Worm (Caenorhabditis elegans) whole organism, young adult: ENCODE data around the gene polk-1.
A peak's percentile ranks its signal among the peaks of the same experiment; 100 is the strongest.

Source experiments
- B0261.1 ChIP-seq: sonication (generic microtip); optimal IDR thresholded peaks from 2 replicates; lab custom pipeline; 2016; ENCODE audit warnings: mild to moderate bottlenecking, missing genetic modification characterization, moderate library complexity, missing compliant biosample characterization
- F23B12.7 ChIP-seq: sonication (generic microtip); optimal IDR thresholded peaks from 2 replicates; lab custom pipeline; 2017; ENCODE audit warnings: missing genetic modification characterization, mild to moderate bottlenecking, missing compliant biosample characterization, antibody characterized with exemption, moderate library complexity; ENCODE audit not compliant: insufficient read depth
- F33H1.4 ChIP-seq: fragments of 200-800 bp; sonication (Bioruptor generic); IDR thresholded peaks from 2 replicates; pipeline ENCODE4 v1.3.6; 2022; ENCODE audit warnings: missing genetic modification reagents, missing genetic modification characterization, missing compliant biosample characterization
- F49E8.2 ChIP-seq: sonication (generic microtip); optimal IDR thresholded peaks from 3 replicates; lab custom pipeline; 2017; ENCODE audit warnings: missing genetic modification characterization, mild to moderate bottlenecking, missing compliant biosample characterization, antibody characterized with exemption, moderate library complexity; ENCODE audit not compliant: insufficient read depth
- T26A5.8 ChIP-seq: sonication (generic microtip); optimal IDR thresholded peaks from 2 replicates; lab custom pipeline; 2016; ENCODE audit warnings: missing genetic modification characterization, missing compliant biosample characterization
- Y53G8AR.9 ChIP-seq: fragments of 200-800 bp; sonication (Bioruptor generic); conservative IDR thresholded peaks from 2 replicates; pipeline ENCODE4 v1.3.6; 2022; ENCODE audit warnings: missing genetic modification reagents, missing genetic modification characterization, missing compliant biosample characterization
- Y56A3A.18 ChIP-seq: fragments of 200-800 bp; sonication (Bioruptor generic); IDR thresholded peaks from 2 replicates; pipeline ENCODE4 v1.3.6; 2022; ENCODE audit warnings: missing genetic modification reagents, missing genetic modification characterization, missing compliant biosample characterization
- ZK185.1 ChIP-seq: sonication (generic microtip); optimal IDR thresholded peaks from 2 replicates; lab custom pipeline; 2016; ENCODE audit warnings: mild to moderate bottlenecking, missing genetic modification characterization, missing compliant biosample characterization; ENCODE audit not compliant: poor library complexity, severe bottlenecking
- akir-1 ChIP-seq: fragments of 200-800 bp; sonication (Bioruptor generic); optimal IDR thresholded peaks from 2 replicates; lab custom pipeline; 2018; ENCODE audit warnings: mild to moderate bottlenecking, missing genetic modification characterization, moderate library complexity, missing compliant biosample characterization
- ama-1 ChIP-seq, 3 experiments: fragments of 150-350 bp in 1 of 3; sonication (generic microtip) in 2 of 3; optimal IDR thresholded peaks; 2 replicates each; lab custom pipeline; 2014 to 2018; ENCODE audit warnings: missing biosample characterization in 2 of 3, missing genetic modification characterization in 2 of 3, missing genetic modification reagents in 2 of 3
- atf-7 ChIP-seq: sonication (generic microtip); optimal IDR thresholded peaks from 2 replicates; lab custom pipeline; 2017; ENCODE audit warnings: mild to moderate bottlenecking, missing genetic modification characterization, missing compliant biosample characterization
- athp-1 ChIP-seq: sonication (generic microtip); optimal IDR thresholded peaks from 2 replicates; lab custom pipeline; 2017; ENCODE audit warnings: mild to moderate bottlenecking, missing genetic modification characterization, missing compliant biosample characterization
- attf-3 ChIP-seq: fragments of 200-800 bp; sonication (Bioruptor generic); conservative IDR thresholded peaks from 2 replicates; pipeline ENCODE4 v1.3.6; 2022; ENCODE audit warnings: missing genetic modification reagents, missing genetic modification characterization, missing compliant biosample characterization
- ceh-91 ChIP-seq: fragments of 200-800 bp; sonication (Bioruptor generic); IDR thresholded peaks from 2 replicates; pipeline ENCODE4 v1.3.6; 2022; ENCODE audit warnings: missing genetic modification reagents, missing genetic modification characterization, missing compliant biosample characterization
- die-1 ChIP-seq: sonication (generic microtip); optimal IDR thresholded peaks from 2 replicates; lab custom pipeline; 2016; ENCODE audit warnings: missing genotype, mild to moderate bottlenecking, missing genetic modification characterization, missing compliant biosample characterization
- egl-44 ChIP-seq: fragments of 200-800 bp; sonication (Bioruptor generic); IDR thresholded peaks from 2 replicates; pipeline ENCODE4 v1.3.6; 2022; ENCODE audit warnings: missing genetic modification reagents, missing genetic modification characterization, missing compliant biosample characterization
- ekl-4 ChIP-seq: fragments of 200-800 bp; sonication (Bioruptor generic); IDR thresholded peaks from 2 replicates; pipeline ENCODE4 v1.3.6; 2022; ENCODE audit warnings: missing genetic modification reagents, missing genetic modification characterization, missing compliant biosample characterization
- fkh-3 ChIP-seq: sonication (generic microtip); optimal IDR thresholded peaks from 2 replicates; lab custom pipeline; 2016; ENCODE audit warnings: mild to moderate bottlenecking, missing genetic modification characterization, missing compliant biosample characterization
- him-1 ChIP-seq: sonication (generic microtip); optimal IDR thresholded peaks from 2 replicates; lab custom pipeline; 2016; ENCODE audit warnings: missing genotype, missing genetic modification reagents, missing genetic modification characterization, missing compliant biosample characterization
- hlh-26 ChIP-seq: fragments of 200-800 bp; sonication (Bioruptor generic); conservative IDR thresholded peaks from 2 replicates; pipeline ENCODE4 v1.3.6; 2022; ENCODE audit warnings: missing genetic modification reagents, missing genetic modification characterization, missing compliant biosample characterization
- hmg-1.2 ChIP-seq: fragments of 200-800 bp; sonication (Bioruptor generic); IDR thresholded peaks from 2 replicates; pipeline ENCODE4 v1.3.6; 2022; ENCODE audit warnings: missing genetic modification reagents, missing genetic modification characterization, missing compliant biosample characterization
- hmg-20 ChIP-seq: fragments of 200-800 bp; sonication (Bioruptor generic); IDR thresholded peaks from 2 replicates; pipeline ENCODE4 v1.3.6; 2022; ENCODE audit warnings: missing genetic modification reagents, missing genetic modification characterization, missing compliant biosample characterization
- let-526 ChIP-seq: fragments of 200-800 bp; sonication (Bioruptor generic); IDR thresholded peaks from 2 replicates; pipeline ENCODE4 v1.3.6; 2022; ENCODE audit warnings: missing genetic modification reagents, missing genetic modification characterization, missing compliant biosample characterization
- let-607 ChIP-seq, 2 experiments: fragments of 200-800 bp in 1 of 2; sonication (Bioruptor generic) in 1 of 2; sonication (generic microtip) in 1 of 2; optimal IDR thresholded peaks; 2 replicates each; lab custom pipeline; 2016 to 2018; ENCODE audit warnings: mild to moderate bottlenecking in 2 of 2, missing compliant biosample characterization in 2 of 2, missing genetic modification characterization in 2 of 2, moderate library complexity in 2 of 2, missing genotype in 1 of 2
- lin-26 ChIP-seq: fragments of 200-800 bp; sonication (Bioruptor generic); IDR thresholded peaks from 2 replicates; pipeline ENCODE4 v1.3.6; 2022; ENCODE audit warnings: missing genetic modification reagents, missing genetic modification characterization, missing compliant biosample characterization
- lin-35 ChIP-seq, 3 experiments: fragments of 150-350 bp in 2 of 3; sonication (generic microtip) in 1 of 3; optimal IDR thresholded peaks; 2 replicates each; lab custom pipeline; 2014 to 2018; ENCODE audit warnings: missing biosample characterization in 3 of 3, missing genetic modification characterization in 3 of 3, missing genetic modification reagents in 3 of 3
- madf-10 ChIP-seq: sonication (generic microtip); optimal IDR thresholded peaks from 2 replicates; lab custom pipeline; 2016; ENCODE audit warnings: mild to moderate bottlenecking, missing genetic modification characterization, missing compliant biosample characterization
- mcd-1 ChIP-seq: fragments of 200-800 bp; sonication (Bioruptor generic); IDR thresholded peaks from 2 replicates; pipeline ENCODE4 v1.3.6; 2022; ENCODE audit warnings: missing genetic modification reagents, missing genetic modification characterization, missing compliant biosample characterization
- nhr-90 ChIP-seq: sonication (generic microtip); optimal IDR thresholded peaks from 2 replicates; lab custom pipeline; 2016; ENCODE audit warnings: missing genotype, mild to moderate bottlenecking, missing genetic modification characterization, missing compliant biosample characterization
- pbrm-1 ChIP-seq: fragments of 200-800 bp; sonication (Bioruptor generic); IDR thresholded peaks from 2 replicates; pipeline ENCODE4 v1.3.6; 2022; ENCODE audit warnings: missing genetic modification reagents, missing genetic modification characterization, missing compliant biosample characterization
- rec-8 ChIP-seq, 2 experiments: sonication (generic microtip); optimal IDR thresholded peaks; 2 replicates each; lab custom pipeline; 2016; ENCODE audit warnings: mild to moderate bottlenecking in 2 of 2, missing genetic modification characterization in 2 of 2, missing genetic modification reagents in 2 of 2, missing genotype in 2 of 2, missing biosample characterization in 1 of 2, missing compliant biosample characterization in 1 of 2, moderate library complexity in 1 of 2
- rpc-1 ChIP-seq, 2 experiments: fragments of 150-350 bp in 1 of 2; sonication (generic microtip) in 1 of 2; optimal IDR thresholded peaks; 2 replicates each; lab custom pipeline; 2014 to 2018; ENCODE audit warnings: missing biosample characterization in 1 of 2, missing genetic modification characterization in 1 of 2, missing genetic modification reagents in 1 of 2, missing genotype in 1 of 2
- sdz-38 ChIP-seq: sonication (generic microtip); optimal IDR thresholded peaks from 2 replicates; lab custom pipeline; 2016; ENCODE audit warnings: missing genotype, missing genetic modification characterization, missing compliant biosample characterization
- snpc-1.1 ChIP-seq: sonication (generic microtip); optimal IDR thresholded peaks from 2 replicates; lab custom pipeline; 2017; ENCODE audit warnings: missing genetic modification characterization, mild to moderate bottlenecking, missing compliant biosample characterization, antibody characterized with exemption, moderate library complexity, missing genotype, missing genetic modification reagents; ENCODE audit not compliant: insufficient read depth
- snpc-1.3 ChIP-seq: sonication (generic microtip); optimal IDR thresholded peaks from 2 replicates; lab custom pipeline; 2017; ENCODE audit warnings: missing genetic modification characterization, mild to moderate bottlenecking, missing compliant biosample characterization, antibody characterized with exemption, moderate library complexity, missing genotype, missing genetic modification reagents; ENCODE audit not compliant: insufficient read depth
- snpc-3.4 ChIP-seq: sonication (generic microtip); optimal IDR thresholded peaks from 2 replicates; lab custom pipeline; 2017; ENCODE audit warnings: missing genetic modification characterization, mild to moderate bottlenecking, missing compliant biosample characterization, antibody characterized with exemption, moderate library complexity, missing genotype, missing genetic modification reagents
- sptf-2 ChIP-seq: fragments of 200-800 bp; sonication (Bioruptor generic); optimal IDR thresholded peaks from 2 replicates; lab custom pipeline; 2018; ENCODE audit warnings: mild to moderate bottlenecking, missing genetic modification characterization, missing compliant biosample characterization
- tbp1 ChIP-seq: fragments of 200-800 bp; sonication (Bioruptor generic); optimal IDR thresholded peaks from 2 replicates; lab custom pipeline; 2018; ENCODE audit warnings: mild to moderate bottlenecking, missing genetic modification characterization, missing compliant biosample characterization
- tlf-1 ChIP-seq: fragments of 200-800 bp; sonication (Bioruptor generic); optimal IDR thresholded peaks from 2 replicates; lab custom pipeline; 2018; ENCODE audit warnings: mild to moderate bottlenecking, missing genetic modification characterization, missing compliant biosample characterization
- unc-62 ChIP-seq: fragments of 150-350 bp; optimal IDR thresholded peaks from 2 replicates; lab custom pipeline; 2014; ENCODE audit warnings: missing biosample characterization, missing genetic modification reagents, missing genetic modification characterization
- zim-3 ChIP-seq: sonication (generic microtip); optimal IDR thresholded peaks from 2 replicates; lab custom pipeline; 2017; ENCODE audit warnings: mild to moderate bottlenecking, missing genetic modification characterization, moderate library complexity, missing compliant biosample characterization
- ztf-18 ChIP-seq: sonication (generic microtip); optimal IDR thresholded peaks from 2 replicates; lab custom pipeline; 2016; ENCODE audit warnings: missing genotype, mild to moderate bottlenecking, missing genetic modification characterization, missing compliant biosample characterization
- ztf-25 ChIP-seq: fragments of 200-800 bp; sonication (Bioruptor generic); IDR thresholded peaks from 2 replicates; pipeline ENCODE4 v1.3.6; 2022; ENCODE audit warnings: missing genetic modification reagents, missing genetic modification characterization, missing compliant biosample characterization
- ztf-28 ChIP-seq: fragments of 200-800 bp; sonication (Bioruptor generic); IDR thresholded peaks from 2 replicates; pipeline ENCODE4 v1.3.6; 2022; ENCODE audit warnings: missing genetic modification reagents, missing genetic modification characterization, missing compliant biosample characterization

polk-1 gene

ce11 chrIII:8648589-8648988, 20.2 kb upstream of the polk-1 start, which contains the start of gene F22B7.3:
F22B7.3 (plus strand) TSS chrIII:8648889.
- no peak for TF ChIP-seq hlh-26 (GFP tag; lab: Robert Waterston, UW)
- no peak for TF ChIP-seq ceh-91 (GFP tag; lab: Robert Waterston, UW)
- TF ChIP-seq attf-3 = no peak
- TF ChIP-seq hmg-20 (GFP tag; lab: Robert Waterston, UW) = no peak
- TF ChIP-seq sdz-38 = no peak
- TF ChIP-seq, all 124 proteins: peak for 0

ce11 chrIII:8646021-8646420, 17.6 kb upstream of the polk-1 start:
- TF ChIP-seq nhr-90 (tag; lab: Kevin White, UChicago) (peak; percentile 79), lin-35 (GFP tag; optimal IDR thresholded peaks at IDR 0.05; lab: Kevin White, UChicago) (peak in 1 of 3 experiments; percentile 12), ztf-18 (tag; lab: Kevin White, UChicago) (peak; percentile 67), unc-62 (GFP tag; lab: Kevin White, UChicago) (no peak), pbrm-1 (GFP tag; lab: Robert Waterston, UW) (peak; percentile 46; the same call in 1 of the 2 replicates), hmg-1.2 (peak; percentile 56), tlf-1 (no peak), sptf-2 (GFP tag; lab: Kevin White, UChicago) (no peak), F23B12.7 (tag; lab: Kevin White, UChicago) (peak; percentile 39), ztf-25 (GFP tag; lab: Robert Waterston, UW) (peak; percentile 85), him-1 (peak; percentile 90), snpc-1.3 (tag; lab: Kevin White, UChicago) (peak; percentile 39), ztf-28 (0 out of 2 replicates have a peak, but pooled peaks have one; percentile 8), akir-1 (GFP tag; lab: Kevin White, UChicago) (no peak), let-526 (0 out of 2 replicates have a peak, but pooled peaks have one; percentile 19), Y56A3A.18 (GFP tag; lab: Robert Waterston, UW) (peak; percentile 49; the same call in 1 of the 2 replicates), B0261.1 (tag; lab: Kevin White, UChicago) (peak; percentile 83), die-1 (tag; lab: Kevin White, UChicago) (peak; percentile 80), snpc-3.4 (tag; lab: Kevin White, UChicago) (peak; percentile 71), F33H1.4 (GFP tag; lab: Robert Waterston, UW) (peak; percentile 21; the same call in 1 of the 2 replicates), F49E8.2 (tag; lab: Kevin White, UChicago) (peak; percentile 16), lin-26 (GFP tag; lab: Robert Waterston, UW) (peak; percentile 80), ZK185.1 (peak; percentile 43), athp-1 (tag; lab: Kevin White, UChicago) (peak; percentile 34), atf-7 (peak; percentile 5), ekl-4 (GFP tag; lab: Robert Waterston, UW) (peak; percentile 54; the same call in 1 of the 2 replicates), attf-3 (no peak), madf-10 (tag; lab: Kevin White, UChicago) (peak; percentile 33), fkh-3 (tag; lab: Kevin White, UChicago) (no peak), T26A5.8 (tag; lab: Kevin White, UChicago) (peak; percentile 13), mcd-1 (GFP tag; lab: Robert Waterston, UW) (no peak), tbp1 (GFP tag; lab: Kevin White, UChicago) (peak; percentile 98), rpc-1 (optimal IDR thresholded peaks at IDR 0.05; lab: Kevin White, UChicago) (peak; percentile 78), rpc-1 (tag; optimal IDR thresholded peaks at IDR 0.05; lab: Kevin White, UChicago) (peak; percentile 88), snpc-1.1 (tag; lab: Kevin White, UChicago) (peak; percentile 8), ama-1 (optimal IDR thresholded peaks at IDR 0.05; lab: Kevin White, UChicago) (no peak), ama-1 (GFP tag; optimal IDR thresholded peaks at IDR 0.05; lab: Kevin White, UChicago) (peak in 1 of 2 experiments; percentile 28), rec-8 (tag; optimal IDR thresholded peaks at IDR 0.05; lab: Kevin White, UChicago) (peak in 1 of 2 experiments; percentile 35), zim-3 (peak; percentile 55), Y53G8AR.9 (GFP tag; lab: Robert Waterston, UW) (0 out of 2 replicates have a peak, but pooled peaks have one; percentile 23), egl-44 (GFP tag; lab: Robert Waterston, UW) (no peak), let-607 (tag; optimal IDR thresholded peaks at IDR 0.05; lab: Kevin White, UChicago) (peak in 1 of 2 experiments; percentile 12)
